Fruit fly (Drosophila melanogaster) whole organism, embryonic: ENCODE data around the gene akirin.

ENCODE experiments used
- Abd-B ChIP-seq: fragments of 200-800 bp; sonication (Bioruptor generic); optimal IDR thresholded peaks from 2 replicates; lab custom pipeline; 2018; ENCODE audit warnings: missing biosample characterization, mild to moderate bottlenecking, missing genetic modification characterization, moderate library complexity
- B-H1 ChIP-seq: fragments of 200-800 bp; sonication (Bioruptor generic); IDR thresholded peaks from 3 replicates; pipeline ENCODE4 v1.3.6; 2022; ENCODE audit warnings: missing biosample characterization, missing genetic modification characterization
- CG10431 ChIP-seq: fragments of 200-800 bp; sonication (Bioruptor generic); optimal IDR thresholded peaks from 3 replicates; lab custom pipeline; 2018; ENCODE audit warnings: missing biosample characterization, mild to moderate bottlenecking, missing genetic modification characterization
- CG10565 ChIP-seq: fragments of 200-800 bp; sonication (Bioruptor generic); optimal IDR thresholded peaks from 3 replicates; lab custom pipeline; 2016; ENCODE audit warnings: missing biosample characterization, mild to moderate bottlenecking, missing genetic modification characterization
- CG11504 ChIP-seq: fragments of 200-800 bp; sonication (Bioruptor generic); optimal IDR thresholded peaks from 3 replicates; lab custom pipeline; 2019; ENCODE audit warnings: missing biosample characterization, mild to moderate bottlenecking, missing genetic modification characterization, moderate library complexity
- CG13296 ChIP-seq: fragments of 200-800 bp; sonication (Bioruptor generic); optimal IDR thresholded peaks from 3 replicates; lab custom pipeline; 2018; ENCODE audit warnings: missing biosample characterization, mild to moderate bottlenecking, missing genetic modification characterization
- CG13894 ChIP-seq: fragments of 200-800 bp; sonication (Bioruptor generic); optimal IDR thresholded peaks from 3 replicates; lab custom pipeline; 2018; ENCODE audit warnings: missing biosample characterization, mild to moderate bottlenecking, missing genetic modification characterization, moderate library complexity
- CG1602 ChIP-seq: fragments of 200-800 bp; sonication (Bioruptor generic); optimal IDR thresholded peaks from 3 replicates; lab custom pipeline; 2016; ENCODE audit warnings: missing biosample characterization, missing genetic modification characterization
- CG17328 ChIP-seq: fragments of 200-800 bp; sonication (Bioruptor generic); IDR thresholded peaks from 2 replicates; pipeline ENCODE4 v1.3.6; 2022; ENCODE audit warnings: missing biosample characterization, missing genetic modification characterization
- CG17802 ChIP-seq: fragments of 200-800 bp; sonication (Bioruptor generic); optimal IDR thresholded peaks from 2 replicates; lab custom pipeline; 2018; ENCODE audit warnings: missing biosample characterization, mild to moderate bottlenecking, missing genetic modification characterization, moderate library complexity
- CG17829 ChIP-seq: fragments of 200-800 bp; optimal IDR thresholded peaks from 2 replicates; lab custom pipeline; 2019; ENCODE audit warnings: missing biosample characterization, mild to moderate bottlenecking, missing genetic modification characterization, moderate library complexity
- CG31224 ChIP-seq: fragments of 200-800 bp; sonication (Bioruptor generic); IDR thresholded peaks from 2 replicates; pipeline ENCODE4 v1.3.6; 2022; ENCODE audit warnings: missing biosample characterization, missing genetic modification characterization
- CG32767 ChIP-seq: fragments of 200-800 bp; sonication (Bioruptor generic); IDR thresholded peaks from 2 replicates; pipeline ENCODE4 v1.3.6; 2022; ENCODE audit warnings: missing biosample characterization, missing genetic modification characterization
- CG4360 ChIP-seq: fragments of 200-800 bp; sonication (Bioruptor generic); IDR thresholded peaks from 2 replicates; pipeline ENCODE4 v1.3.6; 2022; ENCODE audit warnings: missing biosample characterization, missing genetic modification characterization
- CG7372 ChIP-seq: fragments of 200-800 bp; sonication (Bioruptor generic); IDR thresholded peaks from 2 replicates; pipeline ENCODE4 v1.3.6; 2022; ENCODE audit warnings: missing biosample characterization, missing genetic modification characterization
- CG7556 ChIP-seq: fragments of 200-800 bp; sonication (Bioruptor generic); optimal IDR thresholded peaks from 2 replicates; lab custom pipeline; 2017; ENCODE audit warnings: missing biosample characterization, mild to moderate bottlenecking, missing genetic modification characterization
- CG8089 ChIP-seq: fragments of 200-800 bp; sonication (Bioruptor generic); optimal IDR thresholded peaks from 3 replicates; lab custom pipeline; 2016; ENCODE audit warnings: missing biosample characterization, missing genetic modification characterization
- CG9727 ChIP-seq: fragments of 200-800 bp; sonication (Bioruptor generic); optimal IDR thresholded peaks from 3 replicates; lab custom pipeline; 2017; ENCODE audit warnings: missing biosample characterization, mild to moderate bottlenecking, missing genetic modification characterization
- CG9817 ChIP-seq: fragments of 200-800 bp; sonication (Bioruptor generic); optimal IDR thresholded peaks from 2 replicates; lab custom pipeline; 2018; ENCODE audit warnings: missing biosample characterization, mild to moderate bottlenecking, missing genetic modification characterization, moderate library complexity
- CHES-1-like ChIP-seq: fragments of 200-800 bp; sonication (Bioruptor generic); optimal IDR thresholded peaks from 2 replicates; lab custom pipeline; 2016; ENCODE audit warnings: missing biosample characterization, missing genetic modification characterization
- D ChIP-seq, 2 experiments: fragments of 200-800 bp in 1 of 2; fragments of >200 bp in 1 of 2; sonication (Bioruptor generic) in 1 of 2; optimal IDR thresholded peaks; 2 replicates in 1 of 2; 3 replicates in 1 of 2; lab custom pipeline; 2017; ENCODE audit warnings: mild to moderate bottlenecking in 1 of 2, missing biosample characterization in 1 of 2, missing genetic modification characterization in 1 of 2, missing genetic modification reagents in 1 of 2
- Doc3 ChIP-seq: fragments of 200-800 bp; sonication (Bioruptor generic); IDR thresholded peaks from 3 replicates; pipeline ENCODE4 v1.3.6; 2022; ENCODE audit warnings: missing biosample characterization, missing genetic modification characterization; ENCODE audit not compliant: partially characterized antibody
- Elba2 ChIP-seq: fragments of 200-800 bp; sonication (Bioruptor generic); optimal IDR thresholded peaks from 3 replicates; lab custom pipeline; 2016; ENCODE audit warnings: missing biosample characterization, missing genetic modification characterization
- Med ChIP-seq: fragments of 200-800 bp; sonication (Bioruptor generic); peaks from one replicate; lab custom pipeline; 2016; ENCODE audit warnings: missing biosample characterization, missing genetic modification characterization, mild to moderate bottlenecking, inconsistent platforms, moderate library complexity
- NfI ChIP-seq: fragments of 200-800 bp; sonication (Bioruptor generic); optimal IDR thresholded peaks from 3 replicates; lab custom pipeline; 2018; ENCODE audit warnings: missing biosample characterization, mild to moderate bottlenecking, missing genetic modification characterization, moderate library complexity
- Oaz ChIP-seq: fragments of 200-800 bp; sonication (Bioruptor generic); IDR thresholded peaks from 2 replicates; pipeline ENCODE4 v1.3.6; 2022; ENCODE audit warnings: missing biosample characterization, missing genetic modification characterization
- Optix ChIP-seq: fragments of 200-800 bp; sonication (Bioruptor generic); IDR thresholded peaks from 3 replicates; pipeline ENCODE4 v1.3.6; 2022; ENCODE audit warnings: missing biosample characterization, missing genetic modification characterization
- Pdp1 ChIP-seq, 2 experiments: fragments of 200-800 bp; sonication (Bioruptor generic); optimal IDR thresholded peaks; 3 replicates each; lab custom pipeline; 2016; ENCODE audit warnings: missing biosample characterization in 2 of 2, missing genetic modification characterization in 2 of 2, mild to moderate bottlenecking in 1 of 2, moderate library complexity in 1 of 2
- Sin3A ChIP-seq: fragments of >200 bp; optimal IDR thresholded peaks from 2 replicates; lab custom pipeline; 2018
- aop ChIP-seq: fragments of 200-800 bp; sonication (Bioruptor generic); IDR thresholded peaks from 2 replicates; pipeline ENCODE4 v1.3.6; 2022; ENCODE audit warnings: missing biosample characterization, missing genetic modification characterization
- bsh ChIP-seq, 2 experiments: fragments of 200-800 bp; sonication (Bioruptor generic); optimal IDR thresholded peaks; 2 replicates each; lab custom pipeline; 2017 to 2018; ENCODE audit warnings: mild to moderate bottlenecking in 2 of 2, missing biosample characterization in 2 of 2, missing genetic modification characterization in 2 of 2, moderate library complexity in 1 of 2
- cwo ChIP-seq: fragments of 200-800 bp; sonication (Bioruptor generic); optimal IDR thresholded peaks from 3 replicates; lab custom pipeline; 2017; ENCODE audit warnings: missing biosample characterization, missing genetic modification characterization, mild to moderate bottlenecking, moderate library complexity, missing genetic modification reagents
- disco-r ChIP-seq: fragments of 200-800 bp; sonication (Bioruptor generic); optimal IDR thresholded peaks from 2 replicates; lab custom pipeline; 2016; ENCODE audit warnings: missing biosample characterization, missing genetic modification characterization
- dpn ChIP-seq, 2 experiments: fragments of 200-800 bp; sonication (Bioruptor generic); optimal IDR thresholded peaks; 3 replicates each; lab custom pipeline; 2016; ENCODE audit warnings: missing biosample characterization in 2 of 2, missing genetic modification characterization in 2 of 2
- ems ChIP-seq: fragments of 200-800 bp; sonication (Bioruptor generic); optimal IDR thresholded peaks from 3 replicates; lab custom pipeline; 2016; ENCODE audit warnings: missing biosample characterization, missing genetic modification characterization
- hkb ChIP-seq, 2 experiments: fragments of 200-800 bp in 1 of 2; fragments of >200 bp in 1 of 2; sonication (Bioruptor generic) in 1 of 2; IDR thresholded peaks in 1 of 2; optimal IDR thresholded peaks in 1 of 2; 2 replicates each; pipeline versions ENCODE4 v1.3.6 to Lab custom; 2017 to 2022; ENCODE audit warnings: missing biosample characterization in 1 of 2, missing genetic modification characterization in 1 of 2
- hth ChIP-seq: fragments of >200 bp; optimal IDR thresholded peaks from 2 replicates; lab custom pipeline; 2017; ENCODE audit warnings: inconsistent platforms
- insv ChIP-seq, 2 experiments: fragments of 200-800 bp; sonication (Bioruptor generic); optimal IDR thresholded peaks; 3 replicates each; lab custom pipeline; 2016 to 2018; ENCODE audit warnings: missing biosample characterization in 2 of 2, missing genetic modification characterization in 2 of 2
- jumu ChIP-seq: fragments of 200-800 bp; sonication (Bioruptor generic); optimal IDR thresholded peaks from 3 replicates; lab custom pipeline; 2016; ENCODE audit warnings: missing biosample characterization, missing genetic modification characterization
- kay ChIP-seq: fragments of 200-800 bp; sonication (Bioruptor generic); optimal IDR thresholded peaks from 2 replicates; lab custom pipeline; 2016; ENCODE audit warnings: missing biosample characterization, missing genetic modification characterization
- maf-S ChIP-seq: fragments of 200-800 bp; sonication (Bioruptor generic); optimal IDR thresholded peaks from 2 replicates; lab custom pipeline; 2016; ENCODE audit warnings: missing biosample characterization, missing genetic modification characterization
- nerfin-2 ChIP-seq: fragments of 200-800 bp; sonication (Bioruptor generic); IDR thresholded peaks from 2 replicates; pipeline ENCODE4 v1.3.6; 2022; ENCODE audit warnings: missing biosample characterization, missing genetic modification characterization; ENCODE audit not compliant: partially characterized antibody
- peb ChIP-seq: fragments of 200-800 bp; sonication (Bioruptor generic); IDR thresholded peaks from 2 replicates; pipeline ENCODE4 v1.3.6; 2022; ENCODE audit warnings: missing biosample characterization, missing genetic modification characterization
- sd ChIP-seq: fragments of 200-800 bp; sonication (Bioruptor generic); optimal IDR thresholded peaks from 3 replicates; lab custom pipeline; 2018; ENCODE audit warnings: missing biosample characterization, mild to moderate bottlenecking, missing genetic modification characterization, moderate library complexity
- sisA ChIP-seq: fragments of 200-800 bp; sonication (Bioruptor generic); IDR thresholded peaks from 2 replicates; pipeline ENCODE4 v1.3.6; 2022; ENCODE audit warnings: missing biosample characterization, missing genetic modification characterization
- tio ChIP-seq: fragments of 200-800 bp; sonication (Bioruptor generic); optimal IDR thresholded peaks from 2 replicates; lab custom pipeline; 2017; ENCODE audit warnings: missing biosample characterization, missing genetic modification characterization, inconsistent platforms
- tx ChIP-seq: fragments of 200-800 bp; sonication (Bioruptor generic); optimal IDR thresholded peaks from 2 replicates; lab custom pipeline; 2016; ENCODE audit warnings: missing biosample characterization, missing genetic modification characterization
- vfl ChIP-seq: fragments of 200-800 bp; sonication (Bioruptor generic); optimal IDR thresholded peaks from 2 replicates; lab custom pipeline; 2016; ENCODE audit warnings: missing biosample characterization, missing genetic modification characterization
- zfh1 ChIP-seq: fragments of 200-800 bp; sonication (Bioruptor generic); IDR thresholded peaks from 3 replicates; pipeline ENCODE4 v1.3.6; 2022; ENCODE audit warnings: missing biosample characterization, missing genetic modification characterization

The akirin gene

DNA sequence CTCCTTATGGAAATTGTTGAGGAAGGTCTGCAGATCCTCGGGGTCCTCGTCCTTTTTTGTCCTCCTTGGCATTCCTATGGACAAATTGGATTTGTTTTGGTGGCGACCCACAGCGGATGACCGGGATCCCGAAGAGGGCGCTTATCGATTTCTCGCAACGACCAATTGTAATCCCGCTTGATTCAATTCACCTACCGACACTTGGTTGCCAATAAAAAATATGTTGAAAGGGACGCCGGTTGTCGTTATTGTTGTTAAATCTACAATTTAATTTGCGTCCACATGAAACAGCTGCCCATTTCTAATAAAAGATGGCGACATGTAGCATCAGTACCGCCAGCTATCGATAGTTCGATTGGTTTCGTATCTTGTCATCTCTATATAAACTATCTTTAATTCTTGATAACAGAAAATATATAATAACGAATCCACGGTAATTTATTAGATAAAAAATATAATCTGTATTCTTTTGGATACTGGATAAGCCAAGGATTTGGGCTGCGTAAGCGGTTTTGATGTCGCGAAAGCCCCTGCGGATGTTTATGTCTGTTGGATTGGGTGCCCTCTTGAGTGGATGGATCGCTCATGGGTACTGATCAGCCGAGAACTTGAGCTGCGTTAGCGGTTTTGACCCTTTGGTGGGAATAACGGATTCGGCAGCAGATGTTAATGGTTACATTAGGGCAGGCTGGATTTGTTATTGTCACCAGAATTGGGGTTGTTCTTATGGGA, 13.1 kb upstream of the akirin start, which contains the start of gene CTCF (continued):
- TF ChIP-seq B-H1 (GFP tag; lab: Robert Waterston, UW) (no peak), peb (peak; percentile 43; the same call in 1 of the 2 replicates), CG4360 (GFP tag; lab: Robert Waterston, UW) (no peak), sd (tag; lab: Kevin White, UChicago) (peak; percentile 64), CG17328 (GFP tag; lab: Robert Waterston, UW) (no peak), CG31224 (no peak), ems (GFP tag; lab: Kevin White, UChicago) (no peak), CG13296 (GFP tag; lab: Kevin White, UChicago) (peak; percentile 37), CG13894 (tag; lab: Kevin White, UChicago) (peak; percentile 35), Doc3 (GFP tag; lab: Robert Waterston, UW) (peak; percentile 84), CG8089 (GFP tag; lab: Kevin White, UChicago) (peak; percentile 2), CG9817 (tag; lab: Kevin White, UChicago) (peak; percentile 16), Med (GFP tag; lab: Kevin White, UChicago) (peak; percentile 88), CG17829 (tag; lab: Kevin White, UChicago) (peak; percentile 72), D (optimal IDR thresholded peaks at IDR 0.05; lab: Kevin White, UChicago) (peak; percentile 58), D (GFP tag; optimal IDR thresholded peaks at IDR 0.05; lab: Kevin White, UChicago) (peak; percentile 1), Pdp1 (GFP tag; optimal IDR thresholded peaks at IDR 0.05; lab: Kevin White, UChicago) (peak; percentile 33 to 36), CG10431 (GFP tag; lab: Kevin White, UChicago) (peak; percentile 51), hth (no peak), CG7556 (GFP tag; lab: Kevin White, UChicago) (no peak), aop (no peak), bsh (GFP tag; optimal IDR thresholded peaks at IDR 0.05; lab: Kevin White, UChicago) (peak in 1 of 2 experiments; percentile 34), Optix (GFP tag; lab: Robert Waterston, UW) (no peak), nerfin-2 (peak; percentile 50; the same call in 1 of the 2 replicates), CG7372 (GFP tag; lab: Robert Waterston, UW) (no peak), sisA (GFP tag; lab: Robert Waterston, UW) (peak; percentile 19; the same call in 1 of the 2 replicates), vfl (no peak), insv (GFP tag; optimal IDR thresholded peaks at IDR 0.05; lab: Kevin White, UChicago) (peak in 1 of 2 experiments; percentile 50), Oaz (GFP tag; lab: Robert Waterston, UW) (no peak), tx (GFP tag; lab: Kevin White, UChicago) (no peak), CG32767 (GFP tag; lab: Robert Waterston, UW) (no peak), CG11504 (tag; lab: Kevin White, UChicago) (no peak), NfI (GFP tag; lab: Kevin White, UChicago) (peak; percentile 46), CHES-1-like (peak; percentile 30), zfh1 (GFP tag; lab: Robert Waterston, UW) (0 out of 3 replicates have a peak, but pooled peaks have one; percentile 32), Abd-B (peak; percentile 14), Sin3A (lab: Kevin White, UChicago) (peak; percentile 44), Elba2 (GFP tag; lab: Kevin White, UChicago) (no peak), CG9727 (GFP tag; lab: Kevin White, UChicago) (peak; percentile 55), cwo (GFP tag; lab: Kevin White, UChicago) (no peak), hkb (optimal IDR thresholded peaks at IDR 0.05; lab: Kevin White, UChicago) (no peak), hkb (GFP tag; IDR thresholded peaks at IDR 0.05; lab: Robert Waterston, UW) (0 out of 2 replicates have a peak, but pooled peaks have one; percentile 31), CG1602 (GFP tag; lab: Kevin White, UChicago) (peak; percentile 3), CG10565 (no peak), jumu (GFP tag; lab: Kevin White, UChicago) (peak; percentile 54), maf-S (GFP tag; lab: Kevin White, UChicago) (no peak), disco-r (no peak), tio (no peak), CG17802 (tag; lab: Kevin White, UChicago) (no peak), kay (GFP tag; lab: Kevin White, UChicago) (no peak), dpn (GFP tag; optimal IDR thresholded peaks at IDR 0.05; lab: Kevin White, UChicago) (peak; percentile 53 to 59)
